Worm (Caenorhabditis elegans) whole organism, L4 larva: ENCODE data around the gene skr-18.

ENCODE experiments used
- F10B5.3 ChIP-seq: sonication (generic microtip); optimal IDR thresholded peaks from 2 replicates; lab custom pipeline; 2016; ENCODE audit warnings: mild to moderate bottlenecking, missing genetic modification characterization, missing compliant biosample characterization
- T26A8.4 ChIP-seq: fragments of 200-800 bp; sonication (Bioruptor generic); IDR thresholded peaks from 2 replicates; pipeline ENCODE4 v1.3.6; 2022; ENCODE audit warnings: missing genetic modification characterization, missing compliant biosample characterization
- Y5F2A.4 ChIP-seq: fragments of 200-800 bp; sonication (Bioruptor generic); optimal IDR thresholded peaks from 2 replicates; lab custom pipeline; 2018; ENCODE audit warnings: mild to moderate bottlenecking, missing genetic modification characterization, missing compliant biosample characterization
- aha-1 ChIP-seq: fragments of 150-350 bp; peaks from one replicate; lab custom pipeline; 2014; ENCODE audit warnings: missing biosample characterization, missing genetic modification characterization
- attf-4 ChIP-seq: sonication (generic microtip); optimal IDR thresholded peaks from 3 replicates; lab custom pipeline; 2017; ENCODE audit warnings: missing biosample characterization, missing genetic modification characterization
- ceh-82 ChIP-seq: sonication (generic microtip); optimal IDR thresholded peaks from 2 replicates; lab custom pipeline; 2017; ENCODE audit warnings: missing biosample characterization, missing genetic modification characterization
- daf-16 ChIP-seq, 3 experiments: sonication (generic microtip); optimal IDR thresholded peaks; 2 replicates each; lab custom pipeline; 2016 to 2017; ENCODE audit warnings: missing genetic modification characterization in 3 of 3, missing genetic modification reagents in 3 of 3, mild to moderate bottlenecking in 2 of 3, missing compliant biosample characterization in 2 of 3, missing biosample characterization in 1 of 3, moderate library complexity in 1 of 3
- dmd-9 ChIP-seq: fragments of 200-800 bp; sonication (Bioruptor generic); IDR thresholded peaks from 2 replicates; pipeline ENCODE4 v1.3.6; 2022; ENCODE audit warnings: missing genetic modification reagents, missing genetic modification characterization, missing compliant biosample characterization
- dpl-1 ChIP-seq: fragments of 150-350 bp; optimal IDR thresholded peaks from 2 replicates; lab custom pipeline; 2014; ENCODE audit warnings: missing biosample characterization, missing genetic modification reagents, missing genetic modification characterization
- fkh-10 ChIP-seq: fragments of 150-350 bp; optimal IDR thresholded peaks from 2 replicates; lab custom pipeline; 2014; ENCODE audit warnings: missing biosample characterization, missing genetic modification reagents, missing genetic modification characterization
- hif-1 ChIP-seq, 2 experiments: sonication (generic microtip); optimal IDR thresholded peaks; 2 replicates each; lab custom pipeline; 2016 to 2017; ENCODE audit warnings: missing compliant biosample characterization in 2 of 2, missing genetic modification characterization in 2 of 2, missing genetic modification reagents in 2 of 2, missing genotype in 2 of 2, mild to moderate bottlenecking in 1 of 2
- hlh-30 ChIP-seq: sonication (generic microtip); optimal IDR thresholded peaks from 2 replicates; lab custom pipeline; 2017; ENCODE audit warnings: antibody characterized with exemption, mild to moderate bottlenecking, missing genetic modification characterization, missing compliant biosample characterization; ENCODE audit not compliant: insufficient read depth
- lin-1 ChIP-seq: fragments of 200-800 bp; sonication (Bioruptor generic); IDR thresholded peaks from 2 replicates; pipeline ENCODE4 v1.3.6; 2022; ENCODE audit warnings: missing genetic modification reagents, missing genetic modification characterization, missing compliant biosample characterization
- lin-29 ChIP-seq: fragments of 200-800 bp; sonication (Bioruptor generic); IDR thresholded peaks from 2 replicates; pipeline ENCODE4 v1.3.6; 2022; ENCODE audit warnings: missing genetic modification reagents, missing genetic modification characterization, missing compliant biosample characterization
- lin-38 ChIP-seq: fragments of 200-800 bp; sonication (Bioruptor generic); IDR thresholded peaks from 2 replicates; pipeline ENCODE4 v1.3.6; 2022; ENCODE audit warnings: missing genetic modification reagents, missing genetic modification characterization, missing compliant biosample characterization
- lsy-2 ChIP-seq, 2 experiments: fragments of 150-350 bp in 1 of 2; sonication (generic microtip) in 1 of 2; optimal IDR thresholded peaks; 2 replicates each; lab custom pipeline; 2014 to 2017; ENCODE audit warnings: missing biosample characterization in 2 of 2, missing genetic modification characterization in 2 of 2
- madf-9 ChIP-seq: fragments of 200-800 bp; sonication (Bioruptor generic); conservative IDR thresholded peaks from 2 replicates; pipeline ENCODE4 v1.3.6; 2022; ENCODE audit warnings: missing genetic modification reagents, missing genetic modification characterization, missing compliant biosample characterization
- mdl-1 ChIP-seq, 2 experiments: fragments of 150-350 bp in 1 of 2; sonication (generic microtip) in 1 of 2; optimal IDR thresholded peaks; 2 replicates each; lab custom pipeline; 2014 to 2017; ENCODE audit warnings: missing biosample characterization in 2 of 2, missing genetic modification characterization in 2 of 2
- nhr-11 ChIP-seq: fragments of 150-350 bp; optimal IDR thresholded peaks from 2 replicates; lab custom pipeline; 2014; ENCODE audit warnings: missing biosample characterization, missing genetic modification characterization
- nhr-237 ChIP-seq: sonication (generic microtip); optimal IDR thresholded peaks from 2 replicates; lab custom pipeline; 2017; ENCODE audit warnings: missing biosample characterization, missing genetic modification characterization
- nhr-25 ChIP-seq: sonication (generic microtip); optimal IDR thresholded peaks from 2 replicates; lab custom pipeline; 2017; ENCODE audit warnings: missing genetic modification characterization, mild to moderate bottlenecking, missing compliant biosample characterization, antibody characterized with exemption, moderate library complexity, borderline replicate concordance; ENCODE audit not compliant: insufficient read depth
- nhr-42 ChIP-seq: fragments of 200-800 bp; sonication (Bioruptor generic); IDR thresholded peaks from 2 replicates; pipeline ENCODE4 v1.3.6; 2022; ENCODE audit warnings: missing genetic modification characterization, missing compliant biosample characterization
- nhr-6 ChIP-seq: fragments of 150-350 bp; optimal IDR thresholded peaks from 2 replicates; lab custom pipeline; 2014; ENCODE audit warnings: missing biosample characterization, missing genetic modification characterization
- spr-1 ChIP-seq: sonication (generic microtip); optimal IDR thresholded peaks from 2 replicates; lab custom pipeline; 2016; ENCODE audit warnings: mild to moderate bottlenecking, missing genetic modification characterization, missing compliant biosample characterization
- unc-62 ChIP-seq, 3 experiments: fragments of 150-350 bp in 1 of 3; sonication (generic microtip); optimal IDR thresholded peaks in 2 of 3; peaks in 1 of 3; 1 replicate in 1 of 3; 2 replicates in 2 of 3; lab custom pipeline; 2014 to 2017; ENCODE audit warnings: missing biosample characterization in 3 of 3, missing genetic modification characterization in 3 of 3, missing genetic modification reagents in 3 of 3, missing genotype in 1 of 3
- zip-11 ChIP-seq: fragments of 200-800 bp; sonication (Bioruptor generic); IDR thresholded peaks from 2 replicates; pipeline ENCODE4 v1.3.6; 2022; ENCODE audit warnings: missing genetic modification characterization, missing compliant biosample characterization

skr-18 gene

DNA sequence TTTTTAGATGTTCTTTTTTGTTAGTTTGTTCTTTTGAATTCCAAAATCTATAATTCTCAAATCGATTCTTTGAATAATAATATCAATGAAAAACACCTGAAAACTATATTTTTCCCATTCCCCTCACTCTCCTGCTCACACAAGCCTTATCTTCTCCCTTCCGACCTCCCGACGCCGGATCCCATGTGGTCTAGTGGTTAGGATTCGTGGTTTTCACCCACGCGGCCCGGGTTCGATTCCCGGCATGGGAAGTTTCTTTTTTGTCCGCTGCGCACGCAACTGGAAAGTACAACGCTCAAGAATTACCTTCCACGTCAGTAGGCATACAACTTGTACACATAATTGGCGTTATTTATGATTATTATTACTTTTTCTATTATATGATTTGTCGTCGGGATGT lies 47.4 kb upstream of the skr-18 start (continued):
- TF ChIP-seq attf-4 = no peak
- peak; percentile 48 for TF ChIP-seq spr-1 (tag; lab: Kevin White, UChicago)
- TF ChIP-seq dmd-9 (GFP tag; lab: Robert Waterston, UW) = 0 out of 2 replicates have a peak, but pooled peaks have one; percentile 46
- no peak for TF ChIP-seq lin-1 (GFP tag; lab: Robert Waterston, UW)
- TF ChIP-seq hlh-30 (tag; lab: Kevin White, UChicago) = peak; percentile 75
- TF ChIP-seq unc-62 (GFP tag; optimal IDR thresholded peaks at IDR 0.05 in 1 of 2; lab: Kevin White, UChicago) = peak in 1 of 2 experiments; percentile 61
- no peak for TF ChIP-seq unc-62 (tag; optimal IDR thresholded peaks at IDR 0.05; lab: Kevin White, UChicago)
- TF ChIP-seq lin-38 (GFP tag; lab: Robert Waterston, UW) = peak; percentile 75
- TF ChIP-seq, all 104 proteins: peak for 35

- TF ChIP-seq zip-11 (GFP tag; lab: Robert Waterston, UW) (no peak), madf-9 (no peak), nhr-237 (tag; lab: Kevin White, UChicago) (no peak), Y5F2A.4 (GFP tag; lab: Kevin White, UChicago) (no peak), daf-16 (GFP tag; optimal IDR thresholded peaks at IDR 0.05; lab: Kevin White, UChicago) (no peak), daf-16 (tag; optimal IDR thresholded peaks at IDR 0.05; lab: Kevin White, UChicago) (peak; percentile 12), dpl-1 (GFP tag; lab: Kevin White, UChicago) (peak; percentile 53), T26A8.4 (GFP tag; lab: Robert Waterston, UW) (no peak)
Observed at ce11 chrIV:842095-842494, 46.9 kb upstream of the skr-18 start, which contains the start of gene Y55F3BR.6. Y55F3BR.6 (minus strand) TSS chrIV:842126.

DNA sequence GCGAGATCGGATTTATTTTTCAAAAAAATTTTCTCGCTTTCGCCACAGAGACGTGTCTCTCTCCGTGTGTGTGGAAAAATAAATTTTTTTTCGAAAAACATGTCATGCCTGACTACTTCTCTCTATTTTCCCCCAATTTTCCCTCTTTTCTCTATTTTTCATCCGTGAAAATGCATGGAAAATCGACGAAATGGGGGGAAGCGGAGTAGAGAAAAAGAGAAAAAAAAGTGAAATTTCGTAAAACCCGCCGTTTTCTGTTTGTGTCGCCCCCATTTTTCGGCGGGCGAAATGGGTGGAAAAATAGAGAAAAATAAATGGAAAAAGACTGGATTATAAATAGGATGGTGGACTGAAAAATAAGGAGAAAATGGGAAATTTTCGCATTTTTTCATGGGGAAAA lies 38.3 kb upstream of the skr-18 start:
- peak; percentile 0 for TF ChIP-seq nhr-6 (tag; lab: Kevin White, UChicago)
- peak; percentile 76 for TF ChIP-seq aha-1 (tag; lab: Kevin White, UChicago)
- TF ChIP-seq nhr-25 = no peak
- peak in 1 of 2 experiments; percentile 34 for TF ChIP-seq lsy-2 (tag; optimal IDR thresholded peaks at IDR 0.05; lab: Kevin White, UChicago)
- TF ChIP-seq hif-1 (tag; optimal IDR thresholded peaks at IDR 0.05; lab: Kevin White, UChicago) = peak in 1 of 2 experiments; percentile 20
- TF ChIP-seq, all 104 proteins: peak for 4

ce11 chrIV:831796-832486 lies 36.7 kb upstream of the skr-18 start, which contains the start of the genes madf-1 and Y55F3BR.10:
madf-1 (minus strand) TSS chrIV:831896.
Y55F3BR.10 (plus strand) TSS chrIV:832436.
- TF ChIP-seq nhr-11 (tag; lab: Kevin White, UChicago) (no peak), lin-29 (no peak), F10B5.3 (tag; lab: Kevin White, UChicago) (no peak)

- TF ChIP-seq aha-1 (tag; lab: Kevin White, UChicago) = peak; percentile 93
- no peak for TF ChIP-seq fkh-10 (GFP tag; lab: Kevin White, UChicago)
- TF ChIP-seq, all 104 proteins: peak for 1
Observed at ce11 chrIV:830262-830960, 35.2 kb upstream of the skr-18 start.

- TF ChIP-seq lin-1 (GFP tag; lab: Robert Waterston, UW) (no peak), mdl-1 (tag; optimal IDR thresholded peaks at IDR 0.05; lab: Kevin White, UChicago) (no peak), nhr-42 (GFP tag; lab: Robert Waterston, UW) (no peak), ceh-82 (tag; lab: Kevin White, UChicago) (no peak)
Observed at ce11 chrIV:829691-830090, 34.5 kb upstream of the skr-18 start.
